Worm (Caenorhabditis elegans): ENCODE results near the gene C01G10.18.

The C01G10.18 gene

DNA sequence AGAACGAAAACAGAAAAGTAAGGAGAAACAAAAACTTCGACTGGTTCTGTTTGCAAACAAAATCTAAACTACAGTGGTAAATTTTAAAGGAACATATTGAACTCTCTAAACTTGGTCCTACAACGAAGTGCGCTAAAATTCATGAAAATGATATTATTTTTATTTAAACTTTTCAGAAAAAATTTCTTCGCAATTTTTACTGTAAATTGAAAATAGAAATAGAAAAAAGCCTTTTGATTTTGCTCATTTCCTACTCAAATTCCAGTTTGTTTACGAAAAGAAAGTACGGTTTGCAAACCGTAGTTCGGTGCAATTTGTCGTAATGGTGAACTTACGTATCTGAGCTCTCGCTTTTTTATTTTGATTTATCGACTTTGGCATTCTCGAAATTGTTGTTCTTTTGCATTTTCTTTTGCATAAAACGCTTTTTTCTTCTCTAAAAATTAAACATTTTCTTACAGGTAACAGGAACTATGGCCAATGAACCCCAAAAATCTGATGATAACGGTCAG, 22.6 kb downstream of the C01G10.18 start, which contains the start of gene otub-1:
Gene otub-1, plus strand, starts transcription at position 462 of the 512 bp plus-strand sequence.
- TF ChIP-seq unc-62 (GFP tag; optimal IDR thresholded peaks at IDR 0.05 in 1 of 2) = peak in 1 of 2 experiments; percentile 47
- no peak for TF ChIP-seq unc-62 (tag; optimal IDR thresholded peaks at IDR 0.05)
- TF ChIP-seq unc-39 (tag; optimal IDR thresholded peaks at IDR 0.05) = no peak
- TF ChIP-seq nhr-237 (tag; optimal IDR thresholded peaks at IDR 0.05) = no peak
- TF ChIP-seq saeg-2 (GFP tag; IDR thresholded peaks at IDR 0.05) = no peak
- no peak for TF ChIP-seq nhr-6 (tag; optimal IDR thresholded peaks at IDR 0.05)
- no peak for TF ChIP-seq zip-2 (tag; optimal IDR thresholded peaks at IDR 0.05)
- peak; percentile 75 for TF ChIP-seq unc-130 (GFP tag; optimal IDR thresholded peaks at IDR 0.05)
- TF ChIP-seq aha-1 (tag) = peak; percentile 81
- no peak for TF ChIP-seq T20F7.1 (GFP tag; optimal IDR thresholded peaks at IDR 0.05)
- no peak for TF ChIP-seq daf-16 (GFP tag; optimal IDR thresholded peaks at IDR 0.05)
- TF ChIP-seq daf-16 (tag; optimal IDR thresholded peaks at IDR 0.05) = peak; percentile 1

DNA sequence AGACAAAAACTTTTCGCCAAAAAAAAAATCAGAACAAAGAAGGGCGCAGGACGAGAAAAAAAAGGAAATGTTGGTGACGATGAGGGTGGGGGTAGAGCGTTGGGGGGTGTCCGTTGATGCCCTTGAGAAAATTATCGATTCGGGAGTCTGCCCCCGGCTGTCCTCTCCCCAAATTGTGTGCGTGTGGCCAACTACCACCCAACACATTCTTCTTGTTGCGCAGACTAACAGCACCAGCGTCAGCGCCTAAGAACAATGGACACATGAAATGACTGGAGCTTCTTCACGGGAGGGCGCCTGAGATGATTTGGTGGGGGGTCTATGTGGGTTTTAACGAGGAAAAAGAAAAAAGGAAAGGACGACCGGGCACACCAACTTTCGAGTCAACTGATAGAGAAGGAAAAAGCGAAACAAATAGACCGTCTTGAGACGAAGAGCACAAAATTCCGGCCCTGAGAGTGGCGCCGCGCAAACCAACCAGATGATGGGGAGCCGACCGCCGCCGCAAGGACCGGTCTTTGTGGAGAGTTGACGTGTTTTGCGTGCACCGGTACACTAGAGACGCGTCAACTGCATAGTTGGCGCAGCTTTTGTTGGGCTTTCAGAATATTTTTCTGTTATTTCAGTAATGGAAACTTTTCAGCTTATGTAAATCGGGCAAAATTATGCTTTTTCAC, 23.3 kb downstream of the C01G10.18 start, which contains the start of gene C25D7.9:
Gene C25D7.9, plus strand, starts transcription at position 68 of the 677 bp plus-strand sequence.
- 0 out of 2 replicates have a peak, but pooled peaks have one; percentile 7 for TF ChIP-seq lin-38 (GFP tag; IDR thresholded peaks at IDR 0.05)
- TF ChIP-seq nhr-6 (tag; optimal IDR thresholded peaks at IDR 0.05) = peak; percentile 60
- TF ChIP-seq set-16 (GFP tag; IDR thresholded peaks at IDR 0.05) = peak; percentile 52
- peak; percentile 15 for TF ChIP-seq rbr-2 (tag; optimal IDR thresholded peaks at IDR 0.05)
- no peak for TF ChIP-seq unc-39 (tag; optimal IDR thresholded peaks at IDR 0.05)
- no peak for TF ChIP-seq nhr-48 (tag; optimal IDR thresholded peaks at IDR 0.05)
- TF ChIP-seq lsy-2 (tag; optimal IDR thresholded peaks at IDR 0.05) = peak in 1 of 2 experiments; percentile 28
- peak; percentile 53 for TF ChIP-seq mes-2 (tag; optimal IDR thresholded peaks at IDR 0.05; ENCODE audit: poor library complexity, severe bottlenecking)
- peak; percentile 7; the same call in 1 of the 2 replicates for TF ChIP-seq dmd-6 (GFP tag; IDR thresholded peaks at IDR 0.05)
- TF ChIP-seq hlh-11 (tag; optimal IDR thresholded peaks at IDR 0.05) = peak; percentile 56
- peak; percentile 40; the same call in 1 of the 2 replicates for TF ChIP-seq hmg-1.1 (GFP tag; IDR thresholded peaks at IDR 0.05)
- TF ChIP-seq lin-13 (GFP tag; optimal IDR thresholded peaks at IDR 0.05) = peak; percentile 10
- TF ChIP-seq spr-3 (GFP tag; optimal IDR thresholded peaks at IDR 0.05) = peak; percentile 38
- peak; percentile 28 for TF ChIP-seq mep-1 (tag; optimal IDR thresholded peaks at IDR 0.05)
- no peak for TF ChIP-seq ztf-7 (tag; optimal IDR thresholded peaks at IDR 0.05)
- no peak for TF ChIP-seq sdz-12 (GFP tag; optimal IDR thresholded peaks at IDR 0.05)
- TF ChIP-seq hif-1 (tag; optimal IDR thresholded peaks at IDR 0.05) = peak in 1 of 2 experiments; percentile 21
- TF ChIP-seq dmd-9 (GFP tag; IDR thresholded peaks at IDR 0.05) = peak; percentile 49; the same call in 1 of the 2 replicates
- 0 out of 2 replicates have a peak, but pooled peaks have one; percentile 34 for TF ChIP-seq egl-43 (GFP tag; IDR thresholded peaks at IDR 0.05)
- TF ChIP-seq dpl-1 (GFP tag; optimal IDR thresholded peaks at IDR 0.05) = peak; percentile 31
- TF ChIP-seq snpc-4 (tag; optimal IDR thresholded peaks at IDR 0.05) = no peak
- TF ChIP-seq dve-1 (tag; optimal IDR thresholded peaks at IDR 0.05; ENCODE audit: insufficient read depth) = peak; percentile 26
- TF ChIP-seq nhr-77 (tag; optimal IDR thresholded peaks at IDR 0.05) = peak; percentile 16

DNA sequence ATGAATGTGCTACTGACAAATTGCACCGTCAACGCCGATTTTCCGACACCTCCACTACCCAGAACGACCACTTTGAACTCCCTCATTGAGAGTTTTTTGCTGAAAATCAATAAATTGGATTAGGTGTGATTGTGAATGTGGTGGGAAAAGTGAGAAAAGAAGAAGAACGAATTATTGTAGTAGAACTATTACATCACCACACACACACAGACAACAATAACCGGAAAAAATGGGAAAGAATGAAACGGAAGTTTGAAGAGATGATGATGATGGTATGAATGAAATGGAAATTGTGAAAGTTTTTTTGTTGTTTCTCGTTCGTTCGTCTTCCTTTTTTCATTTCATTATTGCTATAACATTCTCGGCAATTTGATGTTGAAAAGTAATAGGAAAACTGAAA, 24.5 kb downstream of the C01G10.18 start, which contains the start of gene rap-2:
Gene rap-2, minus strand, starts transcription at position 101 of the 400 bp plus-strand sequence.
- TF ChIP-seq lin-38 (GFP tag; IDR thresholded peaks at IDR 0.05) (no peak), nhr-10 (tag; optimal IDR thresholded peaks at IDR 0.05) (no peak), lim-7 (GFP tag; IDR thresholded peaks at IDR 0.05) (no peak)

DNA sequence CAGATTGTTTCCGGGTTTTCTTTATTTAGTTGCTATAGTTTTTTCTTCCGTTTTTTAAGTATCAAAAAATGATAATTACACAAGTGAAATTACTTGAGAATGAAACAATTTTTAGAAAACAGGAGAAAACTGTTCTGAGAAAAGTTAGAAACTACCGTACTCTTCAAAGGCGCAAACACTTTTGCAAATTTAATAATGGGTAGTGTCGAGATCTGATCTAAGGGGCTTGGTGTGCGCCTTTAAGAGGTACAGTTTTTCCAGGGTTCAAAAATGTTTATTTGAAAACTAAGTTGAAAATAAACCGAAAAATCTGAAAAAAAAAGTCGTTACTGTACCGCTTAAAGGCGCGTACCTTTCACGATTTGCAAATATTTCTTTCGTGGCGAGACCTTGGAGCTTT, 27.9 kb downstream of the C01G10.18 start:
- TF ChIP-seq aha-1 (tag) (peak; percentile 73), unc-62 (GFP tag; optimal IDR thresholded peaks at IDR 0.05 in 1 of 2) (peak in 1 of 2 experiments; percentile 18), unc-62 (tag; optimal IDR thresholded peaks at IDR 0.05) (no peak), hlh-30 (tag; optimal IDR thresholded peaks at IDR 0.05; ENCODE audit: insufficient read depth) (no peak)

All from whole organism, L4 larva.